Fruit fly (Drosophila melanogaster) whole organism, embryonic: ENCODE measurements around the gene Tsp68C.

ENCODE experiments used
- Aef1 ChIP-seq: fragments of 200-800 bp; sonication (Bioruptor generic); IDR thresholded peaks from 3 replicates; pipeline ENCODE4 v1.3.6; 2022; ENCODE audit warnings: missing biosample characterization, missing genetic modification characterization
- B-H1 ChIP-seq: fragments of 200-800 bp; sonication (Bioruptor generic); IDR thresholded peaks from 3 replicates; pipeline ENCODE4 v1.3.6; 2022; ENCODE audit warnings: missing biosample characterization, missing genetic modification characterization
- Bteb2 ChIP-seq: fragments of 200-800 bp; sonication (Bioruptor generic); optimal IDR thresholded peaks from 2 replicates; lab custom pipeline; 2016; ENCODE audit warnings: missing biosample characterization, missing genetic modification characterization
- CG10979 ChIP-seq: fragments of 200-800 bp; sonication (Bioruptor generic); optimal IDR thresholded peaks from 2 replicates; lab custom pipeline; 2018; ENCODE audit warnings: missing biosample characterization, mild to moderate bottlenecking, missing genetic modification characterization, moderate library complexity
- CG11093 ChIP-seq: fragments of 200-800 bp; sonication (Bioruptor generic); IDR thresholded peaks from 3 replicates; pipeline ENCODE4 v1.3.6; 2022; ENCODE audit warnings: missing biosample characterization, missing genetic modification characterization
- CG1233 ChIP-seq: fragments of 200-800 bp; sonication (Bioruptor generic); optimal IDR thresholded peaks from 4 replicates; lab custom pipeline; 2018; ENCODE audit warnings: missing biosample characterization, mild to moderate bottlenecking, missing genetic modification characterization
- CG14014 ChIP-seq: fragments of 200-800 bp; sonication (Bioruptor generic); IDR thresholded peaks from 2 replicates; pipeline ENCODE4 v1.3.6; 2022; ENCODE audit warnings: missing biosample characterization, missing genetic modification characterization
- CG14050 ChIP-seq: fragments of 200-800 bp; sonication (Bioruptor generic); IDR thresholded peaks from 3 replicates; pipeline ENCODE4 v1.3.6; 2022; ENCODE audit warnings: missing biosample characterization, missing genetic modification characterization
- CG2129 ChIP-seq: fragments of 200-800 bp; sonication (Bioruptor generic); IDR thresholded peaks from 2 replicates; pipeline ENCODE4 v1.3.6; 2022; ENCODE audit warnings: missing biosample characterization, missing genetic modification characterization; ENCODE audit not compliant: partially characterized antibody
- CG2875 ChIP-seq: fragments of 200-800 bp; sonication (Bioruptor generic); optimal IDR thresholded peaks from 2 replicates; lab custom pipeline; 2017; ENCODE audit warnings: missing biosample characterization, mild to moderate bottlenecking, missing genetic modification characterization, missing genetic modification reagents
- CG30403 ChIP-seq: fragments of 200-800 bp; sonication (Bioruptor generic); optimal IDR thresholded peaks from 3 replicates; lab custom pipeline; 2016; ENCODE audit warnings: missing biosample characterization, missing genetic modification characterization
- CG32767 ChIP-seq: fragments of 200-800 bp; sonication (Bioruptor generic); IDR thresholded peaks from 2 replicates; pipeline ENCODE4 v1.3.6; 2022; ENCODE audit warnings: missing biosample characterization, missing genetic modification characterization
- CG3407 ChIP-seq: fragments of 200-800 bp; sonication (Bioruptor generic); optimal IDR thresholded peaks from 2 replicates; lab custom pipeline; 2018; ENCODE audit warnings: missing biosample characterization, mild to moderate bottlenecking, missing genetic modification characterization
- CG4820 ChIP-seq: fragments of 200-800 bp; sonication (Bioruptor generic); optimal IDR thresholded peaks from 3 replicates; lab custom pipeline; 2016; ENCODE audit warnings: missing biosample characterization, missing genetic modification characterization
- CG5245 ChIP-seq: fragments of 200-800 bp; sonication (Bioruptor generic); optimal IDR thresholded peaks from 3 replicates; lab custom pipeline; 2016; ENCODE audit warnings: missing biosample characterization, missing genetic modification characterization
- CG7928 ChIP-seq: fragments of 200-800 bp; sonication (Bioruptor generic); optimal IDR thresholded peaks from 2 replicates; lab custom pipeline; 2017; ENCODE audit warnings: missing biosample characterization, mild to moderate bottlenecking, missing genetic modification characterization
- CG7987 ChIP-seq: fragments of 200-800 bp; sonication (Bioruptor generic); optimal IDR thresholded peaks from 2 replicates; lab custom pipeline; 2018; ENCODE audit warnings: missing biosample characterization, mild to moderate bottlenecking, missing genetic modification characterization, moderate library complexity
- CG8478 ChIP-seq: fragments of >200 bp; optimal IDR thresholded peaks from 2 replicates; lab custom pipeline; 2018
- CG9797 ChIP-seq: fragments of 200-800 bp; sonication (Bioruptor generic); optimal IDR thresholded peaks from 3 replicates; lab custom pipeline; 2018; ENCODE audit warnings: missing biosample characterization, mild to moderate bottlenecking, missing genetic modification characterization
- CoRest ChIP-seq: fragments of 200-800 bp; sonication (Bioruptor generic); optimal IDR thresholded peaks from 3 replicates; lab custom pipeline; 2018; ENCODE audit warnings: missing biosample characterization, mild to moderate bottlenecking, missing genetic modification characterization, moderate library complexity
- Doc2 ChIP-seq: fragments of 200-800 bp; sonication (Bioruptor generic); IDR thresholded peaks from 2 replicates; pipeline ENCODE4 v1.3.6; 2022; ENCODE audit warnings: missing biosample characterization, missing genetic modification characterization
- Fer3 ChIP-seq: fragments of 200-800 bp; sonication (Bioruptor generic); optimal IDR thresholded peaks from 2 replicates; lab custom pipeline; 2018; ENCODE audit warnings: missing biosample characterization, mild to moderate bottlenecking, missing genetic modification characterization, moderate library complexity
- HLH4C ChIP-seq: fragments of 200-800 bp; sonication (Bioruptor generic); IDR thresholded peaks from 3 replicates; pipeline ENCODE4 v1.3.6; 2022; ENCODE audit warnings: missing biosample characterization, missing genetic modification characterization; ENCODE audit not compliant: partially characterized antibody
- Hey ChIP-seq: fragments of 200-800 bp; sonication (Bioruptor generic); optimal IDR thresholded peaks from 3 replicates; lab custom pipeline; 2018; ENCODE audit warnings: missing biosample characterization, mild to moderate bottlenecking, missing genetic modification characterization
- Ravus ChIP-seq: fragments of 200-800 bp; sonication (Bioruptor generic); IDR thresholded peaks from 2 replicates; pipeline ENCODE4 v1.3.6; 2022; ENCODE audit warnings: missing biosample characterization, missing genetic modification characterization
- Rx ChIP-seq: fragments of 200-800 bp; sonication (Bioruptor generic); IDR thresholded peaks from 2 replicates; pipeline ENCODE4 v1.3.6; 2022; ENCODE audit warnings: missing biosample characterization, missing genetic modification characterization
- Sin3A ChIP-seq: fragments of >200 bp; optimal IDR thresholded peaks from 2 replicates; lab custom pipeline; 2018
- bigmax ChIP-seq: fragments of 200-800 bp; sonication (Bioruptor generic); optimal IDR thresholded peaks from 2 replicates; lab custom pipeline; 2018; ENCODE audit warnings: missing biosample characterization, mild to moderate bottlenecking, missing genetic modification characterization
- dan ChIP-seq: fragments of 200-800 bp; sonication (Bioruptor generic); IDR thresholded peaks from 2 replicates; pipeline ENCODE4 v1.3.6; 2022; ENCODE audit warnings: missing biosample characterization, missing genetic modification characterization
- ems ChIP-seq: fragments of 200-800 bp; sonication (Bioruptor generic); optimal IDR thresholded peaks from 3 replicates; lab custom pipeline; 2016; ENCODE audit warnings: missing biosample characterization, missing genetic modification characterization
- eve ChIP-seq, 2 experiments: fragments of >200 bp; optimal IDR thresholded peaks; 2 replicates each; lab custom pipeline; 2017; ENCODE audit warnings: missing biosample characterization in 2 of 2, missing genetic modification characterization in 2 of 2
- ewg ChIP-seq: fragments of 200-800 bp; sonication (Bioruptor generic); optimal IDR thresholded peaks from 3 replicates; lab custom pipeline; 2017; ENCODE audit warnings: mild to moderate bottlenecking, missing biosample characterization, missing genetic modification reagents, missing genetic modification characterization
- ftz-f1 ChIP-seq: fragments of 200-800 bp; sonication (Bioruptor generic); optimal IDR thresholded peaks from 2 replicates; lab custom pipeline; 2016; ENCODE audit warnings: missing biosample characterization, missing genetic modification characterization
- gem ChIP-seq: fragments of 200-800 bp; sonication (Bioruptor generic); optimal IDR thresholded peaks from 2 replicates; lab custom pipeline; 2019; ENCODE audit warnings: missing biosample characterization, mild to moderate bottlenecking, missing genetic modification characterization, moderate library complexity
- grn ChIP-seq: fragments of 200-800 bp; sonication (Bioruptor generic); optimal IDR thresholded peaks from 3 replicates; lab custom pipeline; 2017; ENCODE audit warnings: missing biosample characterization, missing genetic modification characterization
- gsb-n ChIP-seq: fragments of 200-800 bp; sonication (Bioruptor generic); optimal IDR thresholded peaks from 3 replicates; lab custom pipeline; 2018; ENCODE audit warnings: missing biosample characterization, mild to moderate bottlenecking, missing genetic modification characterization
- her ChIP-seq: fragments of 200-800 bp; sonication (Bioruptor generic); optimal IDR thresholded peaks from 2 replicates; lab custom pipeline; 2016; ENCODE audit warnings: missing biosample characterization, missing genetic modification characterization
- inv ChIP-seq: fragments of 200-800 bp; sonication (Bioruptor generic); IDR thresholded peaks from 2 replicates; pipeline ENCODE4 v1.3.6; 2022; ENCODE audit warnings: missing biosample characterization, missing genetic modification characterization; ENCODE audit not compliant: partially characterized antibody
- kah ChIP-seq: fragments of 200-800 bp; sonication (Bioruptor generic); optimal IDR thresholded peaks from 2 replicates; lab custom pipeline; 2018; ENCODE audit warnings: missing biosample characterization, mild to moderate bottlenecking, missing genetic modification characterization
- lmd ChIP-seq: fragments of 200-800 bp; sonication (Bioruptor generic); IDR thresholded peaks from 2 replicates; pipeline ENCODE4 v1.3.6; 2022; ENCODE audit warnings: missing biosample characterization, missing genetic modification characterization
- lola ChIP-seq, 3 experiments: fragments of >200 bp in 2 of 3; fragments of 200-800 bp in 1 of 3; sonication (Bioruptor generic) in 1 of 3; optimal IDR thresholded peaks; 2 replicates each; lab custom pipeline; 2017 to 2019; ENCODE audit warnings: missing biosample characterization in 3 of 3, missing genetic modification characterization in 3 of 3, mild to moderate bottlenecking in 1 of 3, moderate library complexity in 1 of 3
- lov ChIP-seq, 2 experiments: fragments of 200-800 bp in 1 of 2; fragments of >200 bp in 1 of 2; sonication (Bioruptor generic) in 1 of 2; IDR thresholded peaks in 1 of 2; optimal IDR thresholded peaks in 1 of 2; 2 replicates in 1 of 2; 3 replicates in 1 of 2; pipeline versions ENCODE4 v1.3.6 to Lab custom; 2017 to 2022; ENCODE audit warnings: missing biosample characterization in 1 of 2, missing genetic modification characterization in 1 of 2
- luna ChIP-seq: fragments of 200-800 bp; sonication (Bioruptor generic); optimal IDR thresholded peaks from 2 replicates; lab custom pipeline; 2016; ENCODE audit warnings: missing biosample characterization, missing genetic modification characterization
- mld ChIP-seq: fragments of 200-800 bp; sonication (Bioruptor generic); IDR thresholded peaks from 3 replicates; pipeline ENCODE4 v1.3.6; 2022; ENCODE audit warnings: missing biosample characterization, missing genetic modification characterization; ENCODE audit not compliant: partially characterized antibody
- nmo ChIP-seq: fragments of 200-800 bp; sonication (Bioruptor generic); optimal IDR thresholded peaks from 2 replicates; lab custom pipeline; 2018; ENCODE audit warnings: missing biosample characterization, mild to moderate bottlenecking, missing genetic modification characterization, moderate library complexity
- pfk ChIP-seq: fragments of 200-800 bp; sonication (Bioruptor generic); optimal IDR thresholded peaks from 2 replicates; lab custom pipeline; 2018; ENCODE audit warnings: missing biosample characterization, mild to moderate bottlenecking, missing genetic modification characterization, moderate library complexity
- pum ChIP-seq: fragments of 200-800 bp; sonication (Bioruptor generic); optimal IDR thresholded peaks from 2 replicates; lab custom pipeline; 2016; ENCODE audit warnings: missing biosample characterization, missing genetic modification characterization
- tna ChIP-seq: fragments of 200-800 bp; sonication (Bioruptor generic); IDR thresholded peaks from 2 replicates; pipeline ENCODE4 v1.3.6; 2022; ENCODE audit warnings: missing biosample characterization, missing genetic modification characterization; ENCODE audit not compliant: partially characterized antibody
- vfl ChIP-seq: fragments of 200-800 bp; sonication (Bioruptor generic); optimal IDR thresholded peaks from 2 replicates; lab custom pipeline; 2016; ENCODE audit warnings: missing biosample characterization, missing genetic modification characterization
- z ChIP-seq: fragments of 200-800 bp; sonication (Bioruptor generic); IDR thresholded peaks from 3 replicates; pipeline ENCODE4 v1.3.6; 2022; ENCODE audit warnings: missing biosample characterization, missing genetic modification characterization

The Tsp68C gene

DNA sequence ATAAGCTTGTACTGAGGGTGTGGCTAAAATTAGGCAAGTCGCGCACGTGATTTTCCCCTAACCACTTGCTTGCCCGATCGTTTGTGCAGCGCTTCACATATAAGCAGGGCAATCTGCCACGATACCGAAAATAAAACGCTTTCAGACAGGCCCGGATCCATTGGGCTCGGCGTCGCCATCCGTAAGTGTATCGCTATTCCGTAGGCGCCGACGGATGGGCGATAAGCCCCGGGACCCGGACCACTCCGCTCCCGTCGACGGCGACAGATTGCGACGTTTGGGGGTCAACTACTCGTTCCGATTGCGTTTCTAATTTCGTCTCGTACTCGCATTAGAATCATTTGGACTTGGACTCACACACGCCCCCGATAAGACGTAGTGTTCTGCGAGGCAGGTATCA, 18.9 kb downstream of the Tsp68C start (continued):
- TF ChIP-seq CG4820 (GFP tag; lab: Kevin White, UChicago) (no peak), CG32767 (GFP tag; lab: Robert Waterston, UW) (peak; percentile 71), CG7987 (GFP tag; lab: Kevin White, UChicago) (peak; percentile 41), Rx (GFP tag; lab: Robert Waterston, UW) (peak; percentile 49; the same call in 1 of the 2 replicates), dan (peak; percentile 84), CG2875 (GFP tag; lab: Kevin White, UChicago) (peak; percentile 59), Ravus (GFP tag; lab: Robert Waterston, UW) (no peak), z (GFP tag; lab: Robert Waterston, UW) (peak; percentile 60; the same call in 2 of the 3 replicates), ems (GFP tag; lab: Kevin White, UChicago) (peak; percentile 89), inv (peak; percentile 71), Sin3A (lab: Kevin White, UChicago) (no peak), pfk (GFP tag; lab: Kevin White, UChicago) (peak; percentile 0), CG8478 (lab: Kevin White, UChicago) (no peak), her (peak; percentile 91), CoRest (peak; percentile 84), Hey (tag; lab: Kevin White, UChicago) (peak; percentile 80), Aef1 (GFP tag; lab: Robert Waterston, UW) (peak; percentile 88), pum (GFP tag; lab: Kevin White, UChicago) (peak; percentile 87), kah (GFP tag; lab: Kevin White, UChicago) (no peak), CG2129 (no peak), CG14050 (GFP tag; lab: Robert Waterston, UW) (peak; percentile 85), ewg (peak; percentile 69), B-H1 (GFP tag; lab: Robert Waterston, UW) (peak; percentile 61), Bteb2 (GFP tag; lab: Kevin White, UChicago) (peak; percentile 67), CG9797 (GFP tag; lab: Kevin White, UChicago) (no peak), CG5245 (GFP tag; lab: Kevin White, UChicago) (no peak), bigmax (GFP tag; lab: Kevin White, UChicago) (no peak), CG11093 (peak; percentile 71; the same call in 2 of the 3 replicates), vfl (GFP tag; lab: Kevin White, UChicago) (peak; percentile 67), lmd (peak; percentile 96), mld (GFP tag; lab: Robert Waterston, UW) (0 out of 3 replicates have a peak, but pooled peaks have one; percentile 31), lov (optimal IDR thresholded peaks at IDR 0.05; lab: Kevin White, UChicago) (no peak), lov (GFP tag; IDR thresholded peaks at IDR 0.05; lab: Robert Waterston, UW) (peak; percentile 88), lola (GFP tag; optimal IDR thresholded peaks at IDR 0.05; lab: Kevin White, UChicago) (no peak), CG1233 (GFP tag; lab: Kevin White, UChicago) (peak; percentile 88), Doc2 (GFP tag; lab: Robert Waterston, UW) (no peak; the same call in 1 of the 2 replicates), luna (GFP tag; lab: Kevin White, UChicago) (peak; percentile 73), tna (GFP tag; lab: Robert Waterston, UW) (peak; percentile 56; the same call in 1 of the 2 replicates), eve (GFP tag; optimal IDR thresholded peaks at IDR 0.05; lab: Kevin White, UChicago) (no peak), CG3407 (GFP tag; lab: Kevin White, UChicago) (peak; percentile 54), CG14014 (GFP tag; lab: Robert Waterston, UW) (peak; percentile 96), CG10979 (peak; percentile 56), gem (tag; lab: Kevin White, UChicago) (peak; percentile 87), Fer3 (peak; percentile 77), ftz-f1 (GFP tag; lab: Kevin White, UChicago) (peak; percentile 94), HLH4C (GFP tag; lab: Robert Waterston, UW) (0 out of 3 replicates have a peak, but pooled peaks have one; percentile 44), CG30403 (peak; percentile 88), gsb-n (peak; percentile 63), CG7928 (GFP tag; lab: Kevin White, UChicago) (no peak), grn (GFP tag; lab: Kevin White, UChicago) (peak; percentile 22), nmo (GFP tag; lab: Kevin White, UChicago) (peak; percentile 72)
